Fruit fly (Drosophila melanogaster): ENCODE data around the gene CG15864.

The CG15864 gene

DNA sequence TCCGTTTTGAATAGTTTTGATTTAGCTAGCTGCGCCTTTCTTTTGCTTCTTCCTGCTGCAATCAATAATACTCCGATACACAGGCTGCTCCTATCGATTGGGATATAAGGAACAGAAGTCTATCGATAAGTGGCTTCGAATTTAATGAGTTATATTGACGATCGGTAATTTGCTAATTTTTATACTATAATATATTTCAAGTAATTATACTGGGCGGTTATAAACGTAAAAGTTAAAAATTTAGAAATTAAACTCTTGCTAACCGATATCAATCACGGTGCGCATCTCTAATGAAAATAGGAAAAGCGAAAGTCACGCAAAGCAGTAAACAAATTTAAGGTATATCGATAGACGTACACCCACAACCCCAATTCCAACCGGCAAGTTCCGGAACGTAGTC, 4.5 kb upstream of the CG15864 start, which contains the start of the genes CG9636, CG18749 and CG33722 (continued):
- TF ChIP-seq H2.0 (GFP tag; IDR thresholded peaks at IDR 0.05) (peak; percentile 25; the same call in 1 of the 2 replicates), CG33557 (GFP tag; optimal IDR thresholded peaks at IDR 0.05) (peak; percentile 74), Med (GFP tag) (peak; percentile 84), Fer1 (GFP tag; optimal IDR thresholded peaks at IDR 0.05) (peak; percentile 74), HLH4C (GFP tag; IDR thresholded peaks at IDR 0.05; ENCODE audit: partially characterized antibody) (peak; percentile 99), CG6689 (GFP tag; IDR thresholded peaks at IDR 0.05) (peak; percentile 70), caup (GFP tag; optimal IDR thresholded peaks at IDR 0.05; ENCODE audit: severe bottlenecking) (peak; percentile 50), shn (GFP tag; optimal IDR thresholded peaks at IDR 0.05) (no peak), CG4328 (GFP tag; optimal IDR thresholded peaks at IDR 0.05) (peak; percentile 7), CG12744 (GFP tag; optimal IDR thresholded peaks at IDR 0.05) (peak; percentile 36), sim (GFP tag; IDR thresholded peaks at IDR 0.05) (no peak), repo (GFP tag; optimal IDR thresholded peaks at IDR 0.05) (no peak), chif (GFP tag; optimal IDR thresholded peaks at IDR 0.05) (peak in 1 of 2 experiments; percentile 38), CG12391 (tag; optimal IDR thresholded peaks at IDR 0.05) (peak; percentile 86), dpn (GFP tag; optimal IDR thresholded peaks at IDR 0.05) (peak; percentile 46 to 72), CG32532 (GFP tag; IDR thresholded peaks at IDR 0.05) (peak; percentile 77), CG33213 (GFP tag; optimal IDR thresholded peaks at IDR 0.05) (peak; percentile 30), CG11456 (GFP tag; IDR thresholded peaks at IDR 0.05) (peak; percentile 40; the same call in 1 of the 3 replicates), CG8478 (optimal IDR thresholded peaks at IDR 0.05) (no peak), ash1 (GFP tag; optimal IDR thresholded peaks at IDR 0.05) (no peak), sr (GFP tag; IDR thresholded peaks at IDR 0.05) (no peak), CG30431 (GFP tag; optimal IDR thresholded peaks at IDR 0.05) (no peak), ERR (GFP tag; optimal IDR thresholded peaks at IDR 0.05) (no peak), dimm (GFP tag; IDR thresholded peaks at IDR 0.05) (no peak), abd-A (tag; optimal IDR thresholded peaks at IDR 0.05) (no peak), CG9876 (GFP tag; optimal IDR thresholded peaks at IDR 0.05) (no peak), Asciz (GFP tag; optimal IDR thresholded peaks at IDR 0.05) (peak; percentile 38), Taf1 (GFP tag; IDR thresholded peaks at IDR 0.05) (no peak), CG12299 (tag; optimal IDR thresholded peaks at IDR 0.05) (peak; percentile 60), ab (GFP tag; optimal IDR thresholded peaks at IDR 0.05) (no peak), ac (GFP tag; optimal IDR thresholded peaks at IDR 0.05) (no peak), otp (GFP tag; IDR thresholded peaks at IDR 0.05) (0 out of 3 replicates have a peak, but pooled peaks have one; percentile 46), sd (tag; optimal IDR thresholded peaks at IDR 0.05) (peak; percentile 49), Side (GFP tag; optimal IDR thresholded peaks at IDR 0.05) (peak; percentile 56), seq (GFP tag; IDR thresholded peaks at IDR 0.05) (no peak; the same call in 1 of the 2 replicates), tx (GFP tag; optimal IDR thresholded peaks at IDR 0.05) (no peak), TFAM (GFP tag; optimal IDR thresholded peaks at IDR 0.05) (no peak), CG13287 (GFP tag; IDR thresholded peaks at IDR 0.05; ENCODE audit: partially characterized antibody) (peak; percentile 99), CG12155 (GFP tag; optimal IDR thresholded peaks at IDR 0.05) (peak; percentile 74), bsh (GFP tag; optimal IDR thresholded peaks at IDR 0.05) (peak in 1 of 2 experiments; percentile 73), CG10565 (GFP tag; optimal IDR thresholded peaks at IDR 0.05) (no peak), Dip2 (GFP tag; IDR thresholded peaks at IDR 0.05) (no peak), oc (tag; optimal IDR thresholded peaks at IDR 0.05) (peak; percentile 27), al (GFP tag; IDR thresholded peaks at IDR 0.05) (peak; percentile 48; the same call in 1 of the 2 replicates), stc (GFP tag; IDR thresholded peaks at IDR 0.05) (0 out of 2 replicates have a peak, but pooled peaks have one; percentile 46), Jarid2 (GFP tag; optimal IDR thresholded peaks at IDR 0.05) (no peak), croc (GFP tag; conservative IDR thresholded peaks at IDR 0.05) (peak; percentile 43), CG34376 (GFP tag; optimal IDR thresholded peaks at IDR 0.05) (no peak), Gug (GFP tag; IDR thresholded peaks at IDR 0.05) (0 out of 4 replicates have a peak, but pooled peaks have one; percentile 31), Myb (GFP tag; optimal IDR thresholded peaks at IDR 0.05) (no peak), fu2 (GFP tag; optimal IDR thresholded peaks at IDR 0.05) (no peak)
